Fruit fly (Drosophila melanogaster) whole organism, embryonic: Measurements from ENCODE around the gene CG8369.

Source experiments
- Atf3 ChIP-seq: fragments of 200-800 bp; sonication (Bioruptor generic); optimal IDR thresholded peaks from 3 replicates; lab custom pipeline; 2016; ENCODE audit warnings: missing biosample characterization, missing genetic modification characterization
- BtbVII ChIP-seq: fragments of 200-800 bp; sonication (Bioruptor generic); optimal IDR thresholded peaks from 3 replicates; lab custom pipeline; 2017; ENCODE audit warnings: missing biosample characterization, mild to moderate bottlenecking, missing genetic modification characterization
- Bteb2 ChIP-seq: fragments of 200-800 bp; sonication (Bioruptor generic); optimal IDR thresholded peaks from 2 replicates; lab custom pipeline; 2016; ENCODE audit warnings: missing biosample characterization, missing genetic modification characterization
- CG10959 ChIP-seq: fragments of 200-800 bp; sonication (Bioruptor generic); IDR thresholded peaks from 2 replicates; pipeline ENCODE4 v1.3.6; 2022; ENCODE audit warnings: missing biosample characterization, missing genetic modification characterization
- CG12391 ChIP-seq: fragments of 200-800 bp; sonication (Bioruptor generic); optimal IDR thresholded peaks from 3 replicates; lab custom pipeline; 2018; ENCODE audit warnings: missing biosample characterization, mild to moderate bottlenecking, missing genetic modification characterization, moderate library complexity
- CG13296 ChIP-seq: fragments of 200-800 bp; sonication (Bioruptor generic); optimal IDR thresholded peaks from 3 replicates; lab custom pipeline; 2018; ENCODE audit warnings: missing biosample characterization, mild to moderate bottlenecking, missing genetic modification characterization
- CG14050 ChIP-seq: fragments of 200-800 bp; sonication (Bioruptor generic); IDR thresholded peaks from 3 replicates; pipeline ENCODE4 v1.3.6; 2022; ENCODE audit warnings: missing biosample characterization, missing genetic modification characterization
- CG14860 ChIP-seq: fragments of 200-800 bp; sonication (Bioruptor generic); IDR thresholded peaks from 3 replicates; pipeline ENCODE4 v1.3.6; 2022; ENCODE audit warnings: missing biosample characterization, missing genetic modification characterization; ENCODE audit not compliant: partially characterized antibody
- CG17361 ChIP-seq: fragments of 200-800 bp; sonication (Bioruptor generic); IDR thresholded peaks from 3 replicates; pipeline ENCODE4 v1.3.6; 2022; ENCODE audit warnings: missing biosample characterization, missing genetic modification characterization
- CG17802 ChIP-seq: fragments of 200-800 bp; sonication (Bioruptor generic); optimal IDR thresholded peaks from 2 replicates; lab custom pipeline; 2018; ENCODE audit warnings: missing biosample characterization, mild to moderate bottlenecking, missing genetic modification characterization, moderate library complexity
- CG18764 ChIP-seq: fragments of 200-800 bp; sonication (Bioruptor generic); optimal IDR thresholded peaks from 3 replicates; lab custom pipeline; 2016; ENCODE audit warnings: missing biosample characterization, missing genetic modification characterization
- CG32532 ChIP-seq: fragments of 200-800 bp; sonication (Bioruptor generic); IDR thresholded peaks from 2 replicates; pipeline ENCODE4 v1.3.6; 2022; ENCODE audit warnings: missing biosample characterization, missing genetic modification characterization
- CG33213 ChIP-seq: fragments of 200-800 bp; sonication (Bioruptor generic); optimal IDR thresholded peaks from 3 replicates; lab custom pipeline; 2016; ENCODE audit warnings: missing biosample characterization, missing genetic modification characterization
- CG3407 ChIP-seq: fragments of 200-800 bp; sonication (Bioruptor generic); optimal IDR thresholded peaks from 2 replicates; lab custom pipeline; 2018; ENCODE audit warnings: missing biosample characterization, mild to moderate bottlenecking, missing genetic modification characterization
- CG34422 ChIP-seq: fragments of 200-800 bp; sonication (Bioruptor generic); IDR thresholded peaks from 3 replicates; pipeline ENCODE4 v1.3.6; 2022; ENCODE audit warnings: missing biosample characterization, missing genetic modification characterization
- CG5245 ChIP-seq: fragments of 200-800 bp; sonication (Bioruptor generic); optimal IDR thresholded peaks from 3 replicates; lab custom pipeline; 2016; ENCODE audit warnings: missing biosample characterization, missing genetic modification characterization
- CG6765 ChIP-seq: fragments of 200-800 bp; sonication (Bioruptor generic); optimal IDR thresholded peaks from 3 replicates; lab custom pipeline; 2017; ENCODE audit warnings: missing biosample characterization, mild to moderate bottlenecking, missing genetic modification characterization
- CG6854 ChIP-seq: fragments of 200-800 bp; sonication (Bioruptor generic); optimal IDR thresholded peaks from 3 replicates; lab custom pipeline; 2017; ENCODE audit warnings: missing biosample characterization, mild to moderate bottlenecking, missing genetic modification characterization
- CG7357 ChIP-seq: fragments of 200-800 bp; sonication (Bioruptor generic); IDR thresholded peaks from 3 replicates; pipeline ENCODE4 v1.3.6; 2022; ENCODE audit warnings: missing biosample characterization, missing genetic modification characterization
- CG8281 ChIP-seq: fragments of 200-800 bp; sonication (Bioruptor generic); optimal IDR thresholded peaks from 2 replicates; lab custom pipeline; 2018; ENCODE audit warnings: missing biosample characterization, mild to moderate bottlenecking, missing genetic modification characterization, moderate library complexity
- CG9609 ChIP-seq: fragments of 200-800 bp; sonication (Bioruptor generic); optimal IDR thresholded peaks from 3 replicates; lab custom pipeline; 2016; ENCODE audit warnings: missing biosample characterization, missing genetic modification characterization
- CG9797 ChIP-seq: fragments of 200-800 bp; sonication (Bioruptor generic); optimal IDR thresholded peaks from 3 replicates; lab custom pipeline; 2018; ENCODE audit warnings: missing biosample characterization, mild to moderate bottlenecking, missing genetic modification characterization
- Dref ChIP-seq: fragments of 200-800 bp; sonication (Bioruptor generic); IDR thresholded peaks from 2 replicates; pipeline ENCODE4 v1.3.6; 2022; ENCODE audit warnings: missing biosample characterization, missing genetic modification characterization
- Fer3 ChIP-seq: fragments of 200-800 bp; sonication (Bioruptor generic); optimal IDR thresholded peaks from 2 replicates; lab custom pipeline; 2018; ENCODE audit warnings: missing biosample characterization, mild to moderate bottlenecking, missing genetic modification characterization, moderate library complexity
- Kr ChIP-seq: fragments of 200-800 bp; sonication (Bioruptor generic); optimal IDR thresholded peaks from 2 replicates; lab custom pipeline; 2017; ENCODE audit warnings: missing biosample characterization, mild to moderate bottlenecking, missing genetic modification characterization
- Lim3 ChIP-seq: fragments of 200-800 bp; sonication (Bioruptor generic); IDR thresholded peaks from 2 replicates; pipeline ENCODE4 v1.3.6; 2022; ENCODE audit warnings: missing biosample characterization, missing genetic modification characterization
- Mrtf ChIP-seq: fragments of 200-800 bp; sonication (Bioruptor generic); IDR thresholded peaks from 3 replicates; pipeline ENCODE4 v1.3.6; 2022; ENCODE audit warnings: missing biosample characterization, missing genetic modification characterization
- NK7.1 ChIP-seq: fragments of 200-800 bp; sonication (Bioruptor generic); optimal IDR thresholded peaks from 3 replicates; lab custom pipeline; 2016; ENCODE audit warnings: missing biosample characterization, missing genetic modification characterization
- Six4 ChIP-seq: fragments of 200-800 bp; sonication (Bioruptor generic); optimal IDR thresholded peaks from 2 replicates; lab custom pipeline; 2016; ENCODE audit warnings: missing biosample characterization, missing genetic modification characterization
- Usf ChIP-seq: fragments of 200-800 bp; sonication (Bioruptor generic); optimal IDR thresholded peaks from 2 replicates; lab custom pipeline; 2017; ENCODE audit warnings: missing genotype, missing biosample characterization, missing genetic modification characterization
- abd-A ChIP-seq: fragments of 200-800 bp; sonication (Bioruptor generic); optimal IDR thresholded peaks from 3 replicates; lab custom pipeline; 2019; ENCODE audit warnings: missing biosample characterization, mild to moderate bottlenecking, missing genetic modification characterization, moderate library complexity
- ac ChIP-seq: fragments of 200-800 bp; sonication (Bioruptor generic); optimal IDR thresholded peaks from 3 replicates; lab custom pipeline; 2017; ENCODE audit warnings: missing biosample characterization, mild to moderate bottlenecking, missing genetic modification characterization
- bcd ChIP-seq: fragments of 200-800 bp; sonication (Bioruptor generic); optimal IDR thresholded peaks from 2 replicates; lab custom pipeline; 2017; ENCODE audit warnings: missing biosample characterization, mild to moderate bottlenecking, missing genetic modification characterization
- bowl ChIP-seq: fragments of 200-800 bp; sonication (Bioruptor generic); IDR thresholded peaks from 2 replicates; pipeline ENCODE4 v1.3.6; 2022; ENCODE audit warnings: missing biosample characterization, missing genetic modification characterization
- ci ChIP-seq: fragments of 200-800 bp; sonication (Bioruptor generic); IDR thresholded peaks from 3 replicates; pipeline ENCODE4 v1.3.6; 2022; ENCODE audit warnings: missing biosample characterization, missing genetic modification characterization
- cwo ChIP-seq: fragments of 200-800 bp; sonication (Bioruptor generic); optimal IDR thresholded peaks from 3 replicates; lab custom pipeline; 2017; ENCODE audit warnings: missing biosample characterization, missing genetic modification characterization, mild to moderate bottlenecking, moderate library complexity, missing genetic modification reagents
- ftz-f1 ChIP-seq: fragments of 200-800 bp; sonication (Bioruptor generic); optimal IDR thresholded peaks from 2 replicates; lab custom pipeline; 2016; ENCODE audit warnings: missing biosample characterization, missing genetic modification characterization
- jing ChIP-seq: fragments of 200-800 bp; sonication (Bioruptor generic); optimal IDR thresholded peaks from 2 replicates; lab custom pipeline; 2018; ENCODE audit warnings: missing biosample characterization, mild to moderate bottlenecking, missing genetic modification characterization
- ken ChIP-seq: fragments of 200-800 bp; sonication (Bioruptor generic); IDR thresholded peaks from 3 replicates; pipeline ENCODE4 v1.3.6; 2022; ENCODE audit warnings: missing biosample characterization, missing genetic modification characterization
- kni ChIP-seq: fragments of 200-800 bp; sonication (Bioruptor generic); optimal IDR thresholded peaks from 3 replicates; lab custom pipeline; 2017; ENCODE audit warnings: mild to moderate bottlenecking, missing biosample characterization, missing genetic modification reagents, missing genetic modification characterization
- lmd ChIP-seq: fragments of 200-800 bp; sonication (Bioruptor generic); IDR thresholded peaks from 2 replicates; pipeline ENCODE4 v1.3.6; 2022; ENCODE audit warnings: missing biosample characterization, missing genetic modification characterization
- oc ChIP-seq: fragments of 200-800 bp; sonication (Bioruptor generic); optimal IDR thresholded peaks from 2 replicates; lab custom pipeline; 2018; ENCODE audit warnings: missing biosample characterization, mild to moderate bottlenecking, missing genetic modification characterization, moderate library complexity
- phol ChIP-seq: fragments of 200-800 bp; sonication (Bioruptor generic); optimal IDR thresholded peaks from 3 replicates; lab custom pipeline; 2018; ENCODE audit warnings: missing biosample characterization, mild to moderate bottlenecking, missing genetic modification characterization, moderate library complexity
- ro ChIP-seq: fragments of 200-800 bp; sonication (Bioruptor generic); IDR thresholded peaks from 2 replicates; pipeline ENCODE4 v1.3.6; 2022; ENCODE audit warnings: missing biosample characterization, missing genetic modification characterization
- run ChIP-seq: fragments of 200-800 bp; sonication (Bioruptor generic); optimal IDR thresholded peaks from 3 replicates; lab custom pipeline; 2018; ENCODE audit warnings: missing biosample characterization, mild to moderate bottlenecking, missing genetic modification characterization
- so ChIP-seq: fragments of 200-800 bp; sonication (Bioruptor generic); IDR thresholded peaks from 3 replicates; pipeline ENCODE4 v1.3.6; 2022; ENCODE audit warnings: missing biosample characterization, missing genetic modification characterization
- sqz ChIP-seq: fragments of 200-800 bp; sonication (Bioruptor generic); optimal IDR thresholded peaks from 3 replicates; lab custom pipeline; 2018; ENCODE audit warnings: missing biosample characterization, mild to moderate bottlenecking, missing genetic modification characterization
- tio ChIP-seq: fragments of 200-800 bp; sonication (Bioruptor generic); optimal IDR thresholded peaks from 2 replicates; lab custom pipeline; 2017; ENCODE audit warnings: missing biosample characterization, missing genetic modification characterization, inconsistent platforms
- wdn ChIP-seq: fragments of 200-800 bp; sonication (Bioruptor generic); IDR thresholded peaks from 2 replicates; pipeline ENCODE4 v1.3.6; 2022; ENCODE audit warnings: missing biosample characterization, missing genetic modification characterization
- zen2 ChIP-seq: fragments of 200-800 bp; sonication (Bioruptor generic); IDR thresholded peaks from 3 replicates; pipeline ENCODE4 v1.3.6; 2022; ENCODE audit warnings: missing biosample characterization, missing genetic modification characterization; ENCODE audit not compliant: partially characterized antibody

CG8369 gene

DNA sequence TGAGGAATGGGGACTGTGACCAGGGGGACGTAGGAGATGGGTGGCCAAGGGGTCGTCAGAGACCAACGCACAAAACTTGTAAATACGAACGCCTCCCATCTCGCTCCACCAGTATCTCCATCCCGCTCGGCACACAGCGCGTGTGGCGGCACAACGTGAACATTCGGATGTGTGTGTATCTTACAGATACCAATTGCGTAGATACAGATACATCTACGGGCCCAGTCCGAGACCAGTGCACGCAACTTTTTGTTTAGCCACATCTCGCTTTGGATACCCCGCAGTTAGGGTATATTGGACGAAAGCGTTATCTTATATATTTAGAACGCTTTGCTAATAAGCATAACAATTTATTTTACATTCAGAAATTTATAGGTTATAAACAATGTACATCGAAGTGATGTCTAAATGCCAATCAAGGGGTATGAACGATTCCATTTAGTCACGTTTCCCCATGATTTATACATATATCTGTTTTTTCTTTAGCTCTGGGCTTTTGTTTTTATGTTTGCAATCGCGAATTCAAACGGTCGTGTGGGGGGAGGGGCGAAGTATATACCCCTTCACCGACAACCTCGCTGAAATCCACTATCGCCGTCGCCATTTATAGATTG, 10.4 kb upstream of the CG8369 start (continued):
- TF ChIP-seq Dref (GFP tag; lab: Robert Waterston, UW) (no peak; the same call in 1 of the 2 replicates), wdn (GFP tag; lab: Robert Waterston, UW) (peak; percentile 99), CG13296 (GFP tag; lab: Kevin White, UChicago) (peak; percentile 99), Kr (peak; percentile 31), bowl (peak; percentile 97), CG14050 (GFP tag; lab: Robert Waterston, UW) (peak; percentile 99), phol (tag; lab: Kevin White, UChicago) (peak; percentile 98), ro (peak; percentile 95), Six4 (peak; percentile 98), CG18764 (GFP tag; lab: Kevin White, UChicago) (peak; percentile 97), sqz (GFP tag; lab: Kevin White, UChicago) (peak; percentile 97), CG9609 (GFP tag; lab: Kevin White, UChicago) (peak; percentile 98), CG14860 (GFP tag; lab: Robert Waterston, UW) (no peak), cwo (peak; percentile 98), CG17802 (tag; lab: Kevin White, UChicago) (peak; percentile 90), CG5245 (peak; percentile 98), kni (peak; percentile 94), tio (peak; percentile 99), CG8281 (peak; percentile 93), CG33213 (GFP tag; lab: Kevin White, UChicago) (peak; percentile 99), abd-A (tag; lab: Kevin White, UChicago) (peak; percentile 97), BtbVII (GFP tag; lab: Kevin White, UChicago) (peak; percentile 99), NK7.1 (peak; percentile 99), lmd (GFP tag; lab: Robert Waterston, UW) (peak; percentile 99), CG6765 (peak; percentile 98), ci (GFP tag; lab: Robert Waterston, UW) (peak; percentile 99), CG3407 (GFP tag; lab: Kevin White, UChicago) (peak; percentile 95), CG10959 (peak; percentile 96), Usf (peak; percentile 98), oc (tag; lab: Kevin White, UChicago) (peak; percentile 99), CG34422 (GFP tag; lab: Robert Waterston, UW) (peak; percentile 98), so (peak; percentile 99), CG7357 (GFP tag; lab: Robert Waterston, UW) (peak; percentile 94), zen2 (no peak), CG9797 (peak; percentile 44), Fer3 (tag; lab: Kevin White, UChicago) (peak; percentile 99), CG12391 (tag; lab: Kevin White, UChicago) (peak; percentile 99), run (peak; percentile 98), ftz-f1 (GFP tag; lab: Kevin White, UChicago) (peak; percentile 91), CG6854 (GFP tag; lab: Kevin White, UChicago) (peak; percentile 99), Atf3 (peak; percentile 98), Mrtf (GFP tag; lab: Robert Waterston, UW) (peak; percentile 99; the same call in 2 of the 3 replicates), CG17361 (peak; percentile 95), ac (GFP tag; lab: Kevin White, UChicago) (peak; percentile 85), Lim3 (GFP tag; lab: Robert Waterston, UW) (peak; percentile 97), CG32532 (GFP tag; lab: Robert Waterston, UW) (peak; percentile 100), bcd (peak; percentile 99), jing (GFP tag; lab: Kevin White, UChicago) (peak; percentile 99), Bteb2 (peak; percentile 99), ken (GFP tag; lab: Robert Waterston, UW) (peak; percentile 98)
